Worm (Caenorhabditis elegans) whole organism, young adult: ENCODE data around the gene Y19D2B.1.

Experiments used
- D2030.7 ChIP-seq: fragments of 200-800 bp; sonication (Bioruptor generic); IDR thresholded peaks from 2 replicates; pipeline ENCODE4 v1.3.6; 2022; ENCODE audit warnings: missing genetic modification reagents, missing genetic modification characterization, missing compliant biosample characterization
- F10E7.11 ChIP-seq: sonication (generic microtip); optimal IDR thresholded peaks from 2 replicates; lab custom pipeline; 2017; ENCODE audit warnings: mild to moderate bottlenecking, missing genetic modification characterization, moderate library complexity, missing compliant biosample characterization
- T07F8.4 ChIP-seq: sonication (generic microtip); optimal IDR thresholded peaks from 2 replicates; lab custom pipeline; 2016; ENCODE audit warnings: mild to moderate bottlenecking, missing genetic modification characterization, moderate library complexity, missing compliant biosample characterization
- Y53F4B.3 ChIP-seq: fragments of 200-800 bp; sonication (Bioruptor generic); IDR thresholded peaks from 2 replicates; pipeline ENCODE4 v1.3.6; 2022; ENCODE audit warnings: missing genetic modification reagents, missing genetic modification characterization, missing compliant biosample characterization
- ama-1 ChIP-seq, 3 experiments: fragments of 150-350 bp in 1 of 3; sonication (generic microtip) in 2 of 3; optimal IDR thresholded peaks; 2 replicates each; lab custom pipeline; 2014 to 2018; ENCODE audit warnings: missing biosample characterization in 2 of 3, missing genetic modification characterization in 2 of 3, missing genetic modification reagents in 2 of 3
- bed-2 ChIP-seq: fragments of 200-800 bp; sonication (Bioruptor generic); IDR thresholded peaks from 2 replicates; pipeline ENCODE4 v1.3.6; 2022; ENCODE audit warnings: missing genetic modification reagents, missing genetic modification characterization, missing compliant biosample characterization
- ceh-100 ChIP-seq: fragments of 200-800 bp; sonication (Bioruptor generic); IDR thresholded peaks from 2 replicates; pipeline ENCODE4 v1.3.6; 2022; ENCODE audit warnings: missing genetic modification reagents, missing genetic modification characterization, missing compliant biosample characterization
- hmg-20 ChIP-seq: fragments of 200-800 bp; sonication (Bioruptor generic); IDR thresholded peaks from 2 replicates; pipeline ENCODE4 v1.3.6; 2022; ENCODE audit warnings: missing genetic modification reagents, missing genetic modification characterization, missing compliant biosample characterization
- mes-4 ChIP-seq: sonication (generic microtip); optimal IDR thresholded peaks from 2 replicates; lab custom pipeline; 2016; ENCODE audit warnings: missing genotype, missing genetic modification characterization, missing compliant biosample characterization
- tbx-9 ChIP-seq: sonication (generic microtip); optimal IDR thresholded peaks from 2 replicates; lab custom pipeline; 2016; ENCODE audit warnings: borderline replicate concordance, missing genetic modification characterization, inconsistent platforms, missing compliant biosample characterization
- unc-130 ChIP-seq: sonication (generic microtip); optimal IDR thresholded peaks from 2 replicates; lab custom pipeline; 2016; ENCODE audit warnings: missing genetic modification reagents, missing genetic modification characterization, missing compliant biosample characterization

DNA sequence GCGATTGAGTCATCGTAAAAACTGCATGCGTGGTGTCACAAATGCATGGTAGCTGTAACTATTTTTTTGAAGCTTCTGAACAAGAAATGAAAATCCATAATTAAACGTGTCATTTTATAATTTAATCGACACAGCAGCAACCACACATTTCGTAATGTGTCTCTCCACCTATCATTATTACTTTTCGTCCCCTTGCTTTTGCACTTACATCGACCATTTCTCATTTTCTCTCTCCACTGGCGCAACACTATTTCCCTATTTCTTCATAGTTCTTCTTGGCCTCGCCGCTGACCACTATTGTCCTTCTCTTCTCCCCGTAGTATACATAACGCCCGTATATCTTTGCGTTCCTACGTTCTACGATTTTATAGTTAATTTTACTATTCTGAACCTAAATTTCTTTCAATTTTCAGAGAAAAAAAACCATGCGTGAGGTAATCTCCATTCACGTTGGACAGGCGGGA is 4.4 kb downstream of the Y19D2B.1 start, which contains the start of gene tba-4:
- TF ChIP-seq ama-1 (optimal IDR thresholded peaks at IDR 0.05; lab: Kevin White, UChicago): no peak
- TF ChIP-seq ama-1 (GFP tag; optimal IDR thresholded peaks at IDR 0.05; lab: Kevin White, UChicago): no peak
- TF ChIP-seq hmg-20 (GFP tag; lab: Robert Waterston, UW): no peak
- TF ChIP-seq bed-2: no peak
- no peak for TF ChIP-seq unc-130 (GFP tag; lab: Kevin White, UChicago)
- TF ChIP-seq F10E7.11 (tag; lab: Kevin White, UChicago): no peak
- TF ChIP-seq ceh-100 (GFP tag; lab: Robert Waterston, UW): no peak
- TF ChIP-seq Y53F4B.3 (GFP tag; lab: Robert Waterston, UW): no peak
- no peak for TF ChIP-seq D2030.7 (GFP tag; lab: Robert Waterston, UW)
- no peak for TF ChIP-seq T07F8.4 (tag; lab: Kevin White, UChicago)
- no peak for TF ChIP-seq tbx-9 (tag; lab: Kevin White, UChicago)
- no peak for TF ChIP-seq mes-4 (tag; lab: Kevin White, UChicago)
